Fruit fly (Drosophila melanogaster) whole organism, prepupa: ENCODE measurements around the gene opa.

ENCODE experiments used
- Blimp-1 ChIP-seq: fragments of 200-800 bp; sonication (Bioruptor generic); optimal IDR thresholded peaks from 3 replicates; lab custom pipeline; 2017; ENCODE audit warnings: missing biosample characterization, missing genetic modification characterization, mild to moderate bottlenecking, moderate library complexity, missing genetic modification reagents
- CG10631 ChIP-seq: fragments of 200-800 bp; sonication (Bioruptor generic); optimal IDR thresholded peaks from 2 replicates; lab custom pipeline; 2016; ENCODE audit warnings: missing biosample characterization, missing genetic modification characterization
- CG15336 ChIP-seq: fragments of 200-800 bp; sonication (Bioruptor generic); IDR thresholded peaks from 2 replicates; pipeline ENCODE4 v1.3.6; 2022; ENCODE audit warnings: missing biosample characterization, missing genetic modification characterization
- CG16779 ChIP-seq: fragments of 200-800 bp; sonication (Bioruptor generic); optimal IDR thresholded peaks from 3 replicates; lab custom pipeline; 2017; ENCODE audit warnings: missing biosample characterization, mild to moderate bottlenecking, missing genetic modification characterization
- CG34406 ChIP-seq: fragments of 200-800 bp; sonication (Bioruptor generic); optimal IDR thresholded peaks from 3 replicates; lab custom pipeline; 2016; ENCODE audit warnings: missing biosample characterization, missing genetic modification characterization
- CG6276 ChIP-seq: fragments of 200-800 bp; sonication (Bioruptor generic); optimal IDR thresholded peaks from 2 replicates; lab custom pipeline; 2017; ENCODE audit warnings: missing biosample characterization, mild to moderate bottlenecking, missing genetic modification characterization
- Ets21C ChIP-seq: fragments of 200-800 bp; sonication (Bioruptor generic); optimal IDR thresholded peaks from 3 replicates; lab custom pipeline; 2016; ENCODE audit warnings: missing biosample characterization, missing genetic modification characterization
- Lpt ChIP-seq: fragments of 200-800 bp; sonication (Bioruptor generic); optimal IDR thresholded peaks from 3 replicates; lab custom pipeline; 2016; ENCODE audit warnings: missing biosample characterization, missing genetic modification characterization
- Sox15 ChIP-seq: fragments of 200-800 bp; sonication (Bioruptor generic); optimal IDR thresholded peaks from 3 replicates; lab custom pipeline; 2016; ENCODE audit warnings: missing biosample characterization, missing genetic modification characterization
- dsx ChIP-seq: fragments of 200-800 bp; optimal IDR thresholded peaks from 3 replicates; lab custom pipeline; 2019; ENCODE audit warnings: missing biosample characterization, mild to moderate bottlenecking, missing genetic modification characterization, moderate library complexity; ENCODE audit not compliant: poor library complexity, severe bottlenecking
- fd85E ChIP-seq: fragments of 200-800 bp; sonication (Bioruptor generic); optimal IDR thresholded peaks from 3 replicates; lab custom pipeline; 2016; ENCODE audit warnings: missing biosample characterization, missing genetic modification characterization
- fkh ChIP-seq: fragments of 200-800 bp; sonication (Bioruptor generic); optimal IDR thresholded peaks from 3 replicates; lab custom pipeline; 2017; ENCODE audit warnings: missing biosample characterization, mild to moderate bottlenecking, missing genetic modification characterization, moderate library complexity
- lz ChIP-seq: fragments of 200-800 bp; sonication (Bioruptor generic); optimal IDR thresholded peaks from 3 replicates; lab custom pipeline; 2016; ENCODE audit warnings: missing biosample characterization, missing genetic modification characterization
- net ChIP-seq: fragments of 200-800 bp; sonication (Bioruptor generic); optimal IDR thresholded peaks from 3 replicates; lab custom pipeline; 2016; ENCODE audit warnings: missing biosample characterization, missing genetic modification characterization
- pdm3 ChIP-seq: fragments of 200-800 bp; sonication (Bioruptor generic); optimal IDR thresholded peaks from 3 replicates; lab custom pipeline; 2016; ENCODE audit warnings: missing biosample characterization, missing genetic modification characterization
- spab ChIP-seq: fragments of 200-800 bp; sonication (Bioruptor generic); optimal IDR thresholded peaks from 2 replicates; lab custom pipeline; 2017; ENCODE audit warnings: missing biosample characterization, mild to moderate bottlenecking, missing genetic modification characterization, missing genetic modification reagents
- ss ChIP-seq, 2 experiments: fragments of 200-800 bp; sonication (Bioruptor generic); optimal IDR thresholded peaks; 2 replicates in 1 of 2; 3 replicates in 1 of 2; lab custom pipeline; 2017 to 2018; ENCODE audit warnings: mild to moderate bottlenecking in 2 of 2, missing biosample characterization in 2 of 2, missing genetic modification characterization in 2 of 2, moderate library complexity in 1 of 2
- svp ChIP-seq: fragments of 200-800 bp; sonication (Bioruptor generic); peaks from one replicate; lab custom pipeline; 2016; ENCODE audit warnings: missing biosample characterization, missing genetic modification characterization
- topi ChIP-seq: fragments of 200-800 bp; sonication (Bioruptor generic); optimal IDR thresholded peaks from 3 replicates; lab custom pipeline; 2016; ENCODE audit warnings: missing biosample characterization, missing genetic modification characterization

opa gene

DNA sequence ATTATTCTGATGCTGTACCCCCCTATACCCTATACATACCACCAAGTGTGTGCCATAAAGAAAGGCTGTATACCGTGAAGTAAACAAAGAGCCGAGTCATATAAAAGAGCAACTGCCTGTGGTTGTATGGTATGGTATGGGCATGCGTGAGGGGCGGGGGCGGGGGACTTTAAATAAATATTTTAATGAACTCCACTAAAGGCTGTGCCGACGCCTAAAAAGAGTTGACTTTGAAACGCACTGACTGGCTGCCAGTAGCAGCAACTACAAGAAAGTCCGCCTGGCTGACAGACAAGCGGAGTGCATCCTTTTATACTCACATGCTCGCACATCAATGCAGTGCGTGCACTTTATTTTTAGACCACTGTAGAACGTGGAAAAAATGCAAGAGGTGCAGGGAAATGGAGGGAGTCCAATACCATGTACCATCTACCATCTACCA, 61.8 kb downstream of the opa start (continued):
- TF ChIP-seq fd85E (no peak), CG10631 (GFP tag; lab: Kevin White, UChicago) (no peak), CG34406 (GFP tag; lab: Kevin White, UChicago) (no peak), topi (no peak), fkh (GFP tag; lab: Kevin White, UChicago) (peak; percentile 38), net (peak; percentile 31), dsx (GFP tag; lab: Kevin White, UChicago) (peak; percentile 31), CG15336 (no peak), Lpt (peak; percentile 34), Sox15 (no peak), lz (no peak), ss (GFP tag; optimal IDR thresholded peaks at IDR 0.05; lab: Kevin White, UChicago) (peak in 1 of 2 experiments; percentile 81), CG16779 (tag; lab: Kevin White, UChicago) (no peak), pdm3 (GFP tag; lab: Kevin White, UChicago) (no peak), svp (GFP tag; lab: Kevin White, UChicago) (peak; percentile 45), Blimp-1 (GFP tag; lab: Kevin White, UChicago) (no peak), CG6276 (no peak), spab (GFP tag; lab: Kevin White, UChicago) (no peak), Ets21C (GFP tag; lab: Kevin White, UChicago) (no peak)
